Fruit fly (Drosophila melanogaster): ENCODE measurements around the gene hng3.

hng3 gene

dm6 chr3L:762331-762907 lies 7.1 kb upstream of the hng3 start (continued):
- TF ChIP-seq Jarid2 (GFP tag; optimal IDR thresholded peaks at IDR 0.05) (peak; percentile 46), HmgD (GFP tag; optimal IDR thresholded peaks at IDR 0.05) (peak; percentile 43), chinmo (GFP tag; IDR thresholded peaks at IDR 0.05; ENCODE audit: partially characterized antibody) (no peak), sens-2 (GFP tag; IDR thresholded peaks at IDR 0.05) (peak; percentile 85), Fer1 (GFP tag; optimal IDR thresholded peaks at IDR 0.05) (peak; percentile 50), CTCF (GFP tag; optimal IDR thresholded peaks at IDR 0.05) (peak; percentile 27), PHDP (tag; optimal IDR thresholded peaks at IDR 0.05) (peak; percentile 70), zen (tag; optimal IDR thresholded peaks at IDR 0.05) (peak; percentile 96), emc (GFP tag; optimal IDR thresholded peaks at IDR 0.05) (no peak), CG11085 (GFP tag; IDR thresholded peaks at IDR 0.05) (peak; percentile 53; the same call in 1 of the 2 replicates), jing (GFP tag; optimal IDR thresholded peaks at IDR 0.05) (peak; percentile 62), Atf6 (GFP tag; IDR thresholded peaks at IDR 0.05) (peak; percentile 62; the same call in 1 of the 2 replicates), sisA (GFP tag; IDR thresholded peaks at IDR 0.05) (peak; percentile 90), pan (optimal IDR thresholded peaks at IDR 0.05) (no peak), pan (GFP tag; optimal IDR thresholded peaks at IDR 0.05 in 1 of 2, IDR thresholded peaks at IDR 0.05 in 1 of 2) (peak in 1 of 2 experiments; percentile 89), CG4617 (GFP tag; optimal IDR thresholded peaks at IDR 0.05; ENCODE audit: borderline replicate concordance) (peak; percentile 36), CG9876 (GFP tag; optimal IDR thresholded peaks at IDR 0.05) (peak; percentile 30), ind (GFP tag; optimal IDR thresholded peaks at IDR 0.05) (peak; percentile 74), TFAM (GFP tag; optimal IDR thresholded peaks at IDR 0.05) (peak; percentile 21), CG3726 (GFP tag; IDR thresholded peaks at IDR 0.05) (peak; percentile 88; the same call in 2 of the 3 replicates), otp (GFP tag; IDR thresholded peaks at IDR 0.05) (peak; percentile 82), CG7745 (tag; optimal IDR thresholded peaks at IDR 0.05) (peak; percentile 13), slou (GFP tag; optimal IDR thresholded peaks at IDR 0.05) (no peak), CG8359 (GFP tag; optimal IDR thresholded peaks at IDR 0.05; ENCODE audit: borderline replicate concordance) (peak; percentile 63), Ptx1 (GFP tag; IDR thresholded peaks at IDR 0.05) (peak; percentile 87), CG3281 (GFP tag; optimal IDR thresholded peaks at IDR 0.05) (no peak), H2.0 (GFP tag; IDR thresholded peaks at IDR 0.05) (peak; percentile 85), CG4328 (GFP tag; optimal IDR thresholded peaks at IDR 0.05) (no peak), CG6654 (GFP tag; optimal IDR thresholded peaks at IDR 0.05) (peak; percentile 3), MBD-R2 (GFP tag; IDR thresholded peaks at IDR 0.05) (peak; percentile 22; the same call in 1 of the 2 replicates), CG4707 (GFP tag; optimal IDR thresholded peaks at IDR 0.05) (peak; percentile 69), oc (tag; optimal IDR thresholded peaks at IDR 0.05) (peak; percentile 92), hbn (GFP tag; IDR thresholded peaks at IDR 0.05; ENCODE audit: partially characterized antibody) (no peak), gsb-n (tag; optimal IDR thresholded peaks at IDR 0.05) (peak; percentile 85), croc (GFP tag; conservative IDR thresholded peaks at IDR 0.05) (peak; percentile 77), CG15514 (GFP tag; optimal IDR thresholded peaks at IDR 0.05) (peak; percentile 25), slbo (GFP tag; IDR thresholded peaks at IDR 0.05) (peak; percentile 64), Side (GFP tag; optimal IDR thresholded peaks at IDR 0.05) (peak; percentile 75), crp (GFP tag; optimal IDR thresholded peaks at IDR 0.05) (peak in 1 of 2 experiments; percentile 21), CG8281 (tag; optimal IDR thresholded peaks at IDR 0.05) (peak; percentile 37), zfh1 (GFP tag; IDR thresholded peaks at IDR 0.05) (peak; percentile 94), CG4282 (GFP tag; optimal IDR thresholded peaks at IDR 0.05) (no peak), hb (GFP tag; IDR thresholded peaks at IDR 0.05; ENCODE audit: partially characterized antibody) (no peak), ase (GFP tag; IDR thresholded peaks at IDR 0.05) (peak; percentile 80), dmrt11E (tag; optimal IDR thresholded peaks at IDR 0.05) (peak; percentile 88), CG34422 (GFP tag; IDR thresholded peaks at IDR 0.05) (peak; percentile 92), NC2β (GFP tag; optimal IDR thresholded peaks at IDR 0.05) (peak; percentile 78), Taf1 (GFP tag; IDR thresholded peaks at IDR 0.05) (no peak), peb (GFP tag; IDR thresholded peaks at IDR 0.05) (peak; percentile 79), CG12071 (GFP tag; optimal IDR thresholded peaks at IDR 0.05) (peak; percentile 28)

All from whole organism, embryonic.